Worm (Caenorhabditis elegans): ENCODE results near the gene srh-308.
A peak's percentile ranks its signal among the peaks of the same experiment; 100 is the strongest.

srh-308 gene

ce11 chrV:14013638-14014037 lies 3.7 kb downstream of the srh-308 start:
- TF ChIP-seq him-1 (tag; optimal IDR thresholded peaks at IDR 0.05) (no peak), dao-5 (tag; optimal IDR thresholded peaks at IDR 0.05) (no peak), W03F9.2 (tag; optimal IDR thresholded peaks at IDR 0.05) (no peak)

- TF ChIP-seq dao-5 (tag; optimal IDR thresholded peaks at IDR 0.05) = no peak
- TF ChIP-seq W03F9.2 (tag; optimal IDR thresholded peaks at IDR 0.05) = peak; percentile 77
- peak; percentile 68 for TF ChIP-seq him-1 (tag; optimal IDR thresholded peaks at IDR 0.05)
Observed at ce11 chrV:14012002-14012554, 5.3 kb downstream of the srh-308 start, which contains the start of the genes ddx-17 and aip-1. ddx-17 (minus strand) TSS chrV:14012052. aip-1 (plus strand) TSS chrV:14012333.

ce11 chrV:14011427-14011826 lies 5.9 kb downstream of the srh-308 start:
- TF ChIP-seq W03F9.2 (tag; optimal IDR thresholded peaks at IDR 0.05) = no peak
- no peak for TF ChIP-seq him-1 (tag; optimal IDR thresholded peaks at IDR 0.05)
- TF ChIP-seq dao-5 (tag; optimal IDR thresholded peaks at IDR 0.05) = no peak

ce11 chrV:14010021-14010420 lies 7.4 kb downstream of the srh-308 start:
- TF ChIP-seq dao-5 (tag; optimal IDR thresholded peaks at IDR 0.05) (no peak), him-1 (tag; optimal IDR thresholded peaks at IDR 0.05) (no peak), W03F9.2 (tag; optimal IDR thresholded peaks at IDR 0.05) (no peak)

ce11 chrV:14008353-14008859 lies 9.0 kb downstream of the srh-308 start:
- TF ChIP-seq him-1 (tag; optimal IDR thresholded peaks at IDR 0.05) (no peak), dao-5 (tag; optimal IDR thresholded peaks at IDR 0.05) (no peak), W03F9.2 (tag; optimal IDR thresholded peaks at IDR 0.05) (no peak)

ce11 chrV:14006819-14007218 lies 10.6 kb downstream of the srh-308 start:
- TF ChIP-seq him-1 (tag; optimal IDR thresholded peaks at IDR 0.05) (peak; percentile 50), W03F9.2 (tag; optimal IDR thresholded peaks at IDR 0.05) (no peak)

- no peak for TF ChIP-seq W03F9.2 (tag; optimal IDR thresholded peaks at IDR 0.05)
- TF ChIP-seq dao-5 (tag; optimal IDR thresholded peaks at IDR 0.05) = no peak
- TF ChIP-seq him-1 (tag; optimal IDR thresholded peaks at IDR 0.05) = no peak
Observed at ce11 chrV:14005812-14006211, 11.6 kb downstream of the srh-308 start, which contains the start of gene ric-7. ric-7 (minus strand) TSS chrV:14005912.

ce11 chrV:14004342-14004741 lies 13.0 kb downstream of the srh-308 start:
- TF ChIP-seq W03F9.2 (tag; optimal IDR thresholded peaks at IDR 0.05) (no peak), dao-5 (tag; optimal IDR thresholded peaks at IDR 0.05) (no peak), him-1 (tag; optimal IDR thresholded peaks at IDR 0.05) (no peak)

ce11 chrV:14003587-14004156 lies 13.7 kb downstream of the srh-308 start:
- TF ChIP-seq him-1 (tag; optimal IDR thresholded peaks at IDR 0.05) = no peak
- TF ChIP-seq W03F9.2 (tag; optimal IDR thresholded peaks at IDR 0.05) = no peak
- no peak for TF ChIP-seq dao-5 (tag; optimal IDR thresholded peaks at IDR 0.05)

- TF ChIP-seq dao-5 (tag; optimal IDR thresholded peaks at IDR 0.05) (no peak), him-1 (tag; optimal IDR thresholded peaks at IDR 0.05) (no peak), W03F9.2 (tag; optimal IDR thresholded peaks at IDR 0.05) (no peak)
Observed at ce11 chrV:14002402-14002801, 15.0 kb downstream of the srh-308 start.

ce11 chrV:14001929-14002328 lies 15.4 kb downstream of the srh-308 start:
- TF ChIP-seq dao-5 (tag; optimal IDR thresholded peaks at IDR 0.05) (no peak), him-1 (tag; optimal IDR thresholded peaks at IDR 0.05) (no peak), W03F9.2 (tag; optimal IDR thresholded peaks at IDR 0.05) (no peak)

- TF ChIP-seq dao-5 (tag; optimal IDR thresholded peaks at IDR 0.05) (no peak), him-1 (tag; optimal IDR thresholded peaks at IDR 0.05) (no peak), W03F9.2 (tag; optimal IDR thresholded peaks at IDR 0.05) (no peak)
Observed at ce11 chrV:13993478-13993877, 23.9 kb downstream of the srh-308 start.

ce11 chrV:13992485-13992884 lies 24.9 kb downstream of the srh-308 start, which contains the start of gene droe-4:
droe-4 (plus strand) TSS chrV:13992656.
- TF ChIP-seq dao-5 (tag; optimal IDR thresholded peaks at IDR 0.05) = no peak
- no peak for TF ChIP-seq him-1 (tag; optimal IDR thresholded peaks at IDR 0.05)
- TF ChIP-seq W03F9.2 (tag; optimal IDR thresholded peaks at IDR 0.05) = no peak

ce11 chrV:13986823-13987222 lies 30.6 kb downstream of the srh-308 start:
- TF ChIP-seq dao-5 (tag; optimal IDR thresholded peaks at IDR 0.05) (no peak), him-1 (tag; optimal IDR thresholded peaks at IDR 0.05) (no peak), W03F9.2 (tag; optimal IDR thresholded peaks at IDR 0.05) (no peak)

- TF ChIP-seq W03F9.2 (tag; optimal IDR thresholded peaks at IDR 0.05) (no peak), him-1 (tag; optimal IDR thresholded peaks at IDR 0.05) (no peak), dao-5 (tag; optimal IDR thresholded peaks at IDR 0.05) (no peak)
Observed at ce11 chrV:13984828-13985227, 32.5 kb downstream of the srh-308 start, which contains the start of gene end-1. end-1 (plus strand) TSS chrV:13985128.
